Fruit fly (Drosophila melanogaster) whole organism, embryonic: ENCODE measurements around the gene rempA.

Source experiments
- YL-1 ChIP-seq: fragments of 200-800 bp; sonication (Bioruptor generic); optimal IDR thresholded peaks from 3 replicates; lab custom pipeline; 2017; ENCODE audit warnings: missing biosample characterization, mild to moderate bottlenecking, missing genetic modification characterization
- crol ChIP-seq: fragments of 200-800 bp; sonication (Bioruptor generic); IDR thresholded peaks from 2 replicates; pipeline ENCODE4 v1.3.6; 2022; ENCODE audit warnings: missing biosample characterization, missing genetic modification characterization
- prd ChIP-seq, 3 experiments: fragments of >200 bp in 2 of 3; fragments of 200-800 bp in 1 of 3; sonication (Bioruptor generic) in 1 of 3; optimal IDR thresholded peaks in 2 of 3; IDR thresholded peaks in 1 of 3; 2 replicates in 2 of 3; 3 replicates in 1 of 3; pipeline versions ENCODE4 v1.3.6 to Lab custom; 2017 to 2022; ENCODE audit warnings: missing biosample characterization in 1 of 3, missing genetic modification characterization in 1 of 3
- slp2 ChIP-seq: fragments of 200-800 bp; sonication (Bioruptor generic); optimal IDR thresholded peaks from 2 replicates; lab custom pipeline; 2016; ENCODE audit warnings: missing biosample characterization, missing genetic modification characterization

DNA sequence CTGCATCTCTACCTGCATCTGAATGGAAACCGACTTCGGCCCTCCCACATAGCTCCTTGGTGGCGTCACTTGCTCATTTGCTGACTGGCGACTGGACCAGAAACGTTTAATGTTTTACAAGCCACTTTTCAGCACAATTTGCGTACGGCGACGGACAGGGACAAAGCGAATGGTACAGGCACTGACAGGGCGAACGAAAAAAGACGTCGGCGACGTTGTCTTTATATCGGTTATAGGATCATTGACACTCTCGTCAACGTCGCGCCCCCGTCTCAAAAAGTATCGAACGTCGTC is 41.5 kb downstream of the rempA start:
- TF ChIP-seq YL-1 (GFP tag; lab: Kevin White, UChicago) = no peak
- TF ChIP-seq slp2 (GFP tag; lab: Kevin White, UChicago) = no peak
- TF ChIP-seq prd (optimal IDR thresholded peaks at IDR 0.05; lab: Kevin White, UChicago) = no peak
- no peak for TF ChIP-seq prd (GFP tag; IDR thresholded peaks at IDR 0.05; lab: Robert Waterston, UW)
- TF ChIP-seq crol (GFP tag; lab: Robert Waterston, UW) = no peak
